Fruit fly (Drosophila melanogaster): ENCODE measurements around the gene Ect3.
A peak's percentile ranks its signal among the peaks of the same experiment; 100 is the strongest.

The Ect3 gene

DNA sequence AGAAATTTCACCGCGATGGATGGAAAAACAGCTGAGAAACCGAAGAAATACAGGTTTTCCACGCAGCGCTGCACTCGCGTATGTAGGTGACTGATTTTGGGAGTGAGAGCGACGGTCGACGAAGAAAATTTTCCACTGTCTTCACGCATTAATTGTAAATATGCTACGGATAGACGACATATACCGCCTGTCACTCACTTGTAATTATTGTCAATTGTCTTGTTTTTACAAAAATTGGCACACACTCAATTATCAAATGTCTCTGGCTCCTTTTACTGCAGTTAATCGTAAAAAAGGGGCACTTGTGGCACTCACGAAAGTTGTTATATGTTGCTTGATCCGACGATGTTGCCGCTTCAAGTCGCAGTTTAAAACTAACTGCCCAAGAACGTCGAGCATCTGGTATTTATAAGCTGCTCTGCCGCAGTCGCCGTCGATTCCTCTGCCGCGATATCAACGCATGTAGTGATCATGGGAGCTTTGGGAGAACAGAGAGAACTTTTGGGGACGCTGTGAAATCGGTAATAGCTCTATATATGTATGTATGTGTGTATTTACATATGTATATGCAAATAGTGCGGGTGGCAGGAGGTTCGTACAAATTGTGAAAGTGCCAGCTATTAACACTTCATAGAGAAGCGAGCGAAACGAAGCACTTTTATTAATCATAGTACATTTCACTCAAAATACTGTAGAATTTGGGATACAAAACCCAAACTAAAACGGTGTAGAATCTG is 6.0 kb upstream of the Ect3 start, which contains the start of gene mfas (continued):
- peak; percentile 66 for TF ChIP-seq sens (GFP tag)

DNA sequence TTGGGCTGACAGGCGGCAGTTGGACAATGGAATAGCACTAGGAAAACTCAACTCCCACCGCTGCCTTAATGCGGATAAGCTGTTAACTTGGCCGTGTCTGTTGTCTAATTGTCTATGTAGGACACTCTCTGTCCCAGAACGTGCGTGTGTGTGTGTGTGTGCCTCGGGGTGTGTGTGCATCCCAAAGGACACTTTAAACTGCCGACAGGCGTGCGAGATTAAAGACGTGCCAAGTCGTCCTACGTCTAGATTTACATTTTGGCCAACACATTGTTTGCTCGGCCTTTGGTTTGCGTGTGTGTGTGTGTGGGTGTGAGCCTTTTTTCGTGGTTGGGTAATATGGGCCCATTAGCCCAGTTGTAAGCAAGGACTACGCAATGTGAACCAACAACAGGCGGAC is 948 bp upstream of the Ect3 start:
- TF ChIP-seq D (optimal IDR thresholded peaks at IDR 0.05) (peak; percentile 8), D (GFP tag; optimal IDR thresholded peaks at IDR 0.05) (no peak), CG4424 (GFP tag; optimal IDR thresholded peaks at IDR 0.05) (no peak), gro (GFP tag; optimal IDR thresholded peaks at IDR 0.05) (no peak), PHDP (tag; optimal IDR thresholded peaks at IDR 0.05) (no peak), Doc2 (GFP tag; IDR thresholded peaks at IDR 0.05) (no peak), B-H1 (GFP tag; IDR thresholded peaks at IDR 0.05) (no peak), zen (tag; optimal IDR thresholded peaks at IDR 0.05) (peak; percentile 74), CG7987 (GFP tag; optimal IDR thresholded peaks at IDR 0.05) (no peak), Med (GFP tag) (peak; percentile 56), CG10462 (GFP tag; optimal IDR thresholded peaks at IDR 0.05) (no peak), pb (GFP tag; optimal IDR thresholded peaks at IDR 0.05) (no peak), CG8089 (GFP tag; optimal IDR thresholded peaks at IDR 0.05) (no peak), tll (GFP tag; optimal IDR thresholded peaks at IDR 0.05) (peak in 1 of 2 experiments; percentile 68)

DNA sequence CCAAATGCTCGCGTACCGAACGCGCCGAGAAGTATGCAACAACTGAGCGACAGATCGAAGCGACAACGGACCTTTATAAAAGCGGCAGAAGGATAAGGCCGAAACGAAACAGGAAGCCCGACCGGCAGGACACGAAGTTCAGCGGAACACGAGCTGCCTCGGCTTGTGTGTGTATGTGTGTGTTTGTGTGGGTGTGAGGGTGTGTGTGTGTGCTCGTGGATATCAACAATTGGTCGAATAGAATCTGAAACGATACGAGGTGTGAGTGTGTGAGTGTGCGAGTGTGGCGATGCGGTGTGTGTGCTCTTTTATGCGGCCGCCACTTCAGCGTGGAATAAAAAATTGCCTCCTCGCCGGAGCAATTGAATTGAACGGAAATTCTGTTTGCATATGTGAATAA is 6.3 kb downstream of the Ect3 start, which contains the start of gene Tk:
Gene Tk, minus strand, starts transcription at position 57 of the 400 bp plus-strand sequence.
- TF ChIP-seq Rfx (GFP tag; IDR thresholded peaks at IDR 0.05) (no peak), Nf-YB (GFP tag; optimal IDR thresholded peaks at IDR 0.05) (peak; percentile 79), Optix (GFP tag; IDR thresholded peaks at IDR 0.05) (no peak), CG9609 (GFP tag; optimal IDR thresholded peaks at IDR 0.05) (no peak), B-H2 (GFP tag; optimal IDR thresholded peaks at IDR 0.05) (no peak), Deaf1 (tag; optimal IDR thresholded peaks at IDR 0.05) (peak; percentile 96), cg (GFP tag; optimal IDR thresholded peaks at IDR 0.05) (peak; percentile 63), pnt (GFP tag; optimal IDR thresholded peaks at IDR 0.05) (no peak), CG17568 (GFP tag; optimal IDR thresholded peaks at IDR 0.05) (no peak), CG7928 (GFP tag; optimal IDR thresholded peaks at IDR 0.05) (no peak), Blimp-1 (GFP tag; optimal IDR thresholded peaks at IDR 0.05) (peak; percentile 4), zf30C (GFP tag; optimal IDR thresholded peaks at IDR 0.05) (no peak), D (optimal IDR thresholded peaks at IDR 0.05) (peak; percentile 27), D (GFP tag; optimal IDR thresholded peaks at IDR 0.05) (no peak), sd (tag; optimal IDR thresholded peaks at IDR 0.05) (no peak), tll (GFP tag; optimal IDR thresholded peaks at IDR 0.05) (no peak), CG1603 (tag; optimal IDR thresholded peaks at IDR 0.05) (no peak), MBD-R2 (GFP tag; IDR thresholded peaks at IDR 0.05) (no peak), CG11504 (tag; optimal IDR thresholded peaks at IDR 0.05) (peak; percentile 25), lola (GFP tag; optimal IDR thresholded peaks at IDR 0.05) (no peak), Nf-YC (tag; optimal IDR thresholded peaks at IDR 0.05) (peak; percentile 94), scrt (GFP tag; optimal IDR thresholded peaks at IDR 0.05) (peak; percentile 51), zen (tag; optimal IDR thresholded peaks at IDR 0.05) (no peak)

dm6 chr3R:12006417-12006816 is 7.3 kb downstream of the Ect3 start:
- TF ChIP-seq gcm (GFP tag; optimal IDR thresholded peaks at IDR 0.05) = peak; percentile 87
- 0 out of 3 replicates have a peak, but pooled peaks have one; percentile 25 for TF ChIP-seq CG11456 (GFP tag; IDR thresholded peaks at IDR 0.05)
- TF ChIP-seq CG2199 (GFP tag; IDR thresholded peaks at IDR 0.05) = 0 out of 3 replicates have a peak, but pooled peaks have one; percentile 56
- TF ChIP-seq CG12155 (GFP tag; optimal IDR thresholded peaks at IDR 0.05) = no peak
- no peak for TF ChIP-seq NK7.1 (GFP tag; optimal IDR thresholded peaks at IDR 0.05)
- no peak for TF ChIP-seq Gug (GFP tag; IDR thresholded peaks at IDR 0.05)
- no peak for TF ChIP-seq twi (tag; optimal IDR thresholded peaks at IDR 0.05)
- TF ChIP-seq Med (GFP tag) = no peak
- TF ChIP-seq crol (GFP tag; IDR thresholded peaks at IDR 0.05) = peak; percentile 45
- 0 out of 2 replicates have a peak, but pooled peaks have one; percentile 12 for TF ChIP-seq bowl (GFP tag; IDR thresholded peaks at IDR 0.05)
- no peak for TF ChIP-seq tup (GFP tag; optimal IDR thresholded peaks at IDR 0.05)
- TF ChIP-seq CG8281 (tag; optimal IDR thresholded peaks at IDR 0.05) = no peak

Measured in whole organism, embryonic.